Fruit fly (Drosophila melanogaster) whole organism, embryonic: ENCODE data around the gene CG33664.

Experiments used
- Ada2b ChIP-seq: fragments of 200-800 bp; sonication (Bioruptor generic); IDR thresholded peaks from 2 replicates; pipeline ENCODE4 v1.3.6; 2022; ENCODE audit warnings: missing biosample characterization, missing genetic modification characterization
- Aef1 ChIP-seq: fragments of 200-800 bp; sonication (Bioruptor generic); IDR thresholded peaks from 3 replicates; pipeline ENCODE4 v1.3.6; 2022; ENCODE audit warnings: missing biosample characterization, missing genetic modification characterization
- Atf-2 ChIP-seq: fragments of 200-800 bp; sonication (Bioruptor generic); optimal IDR thresholded peaks from 2 replicates; lab custom pipeline; 2016; ENCODE audit warnings: missing biosample characterization, missing genetic modification characterization
- B-H1 ChIP-seq: fragments of 200-800 bp; sonication (Bioruptor generic); IDR thresholded peaks from 3 replicates; pipeline ENCODE4 v1.3.6; 2022; ENCODE audit warnings: missing biosample characterization, missing genetic modification characterization
- CG10654 ChIP-seq: fragments of 200-800 bp; sonication (Bioruptor generic); optimal IDR thresholded peaks from 2 replicates; lab custom pipeline; 2016; ENCODE audit warnings: missing biosample characterization, missing genetic modification characterization
- CG14710 ChIP-seq: fragments of 200-800 bp; sonication (Bioruptor generic); optimal IDR thresholded peaks from 3 replicates; lab custom pipeline; 2019; ENCODE audit warnings: missing biosample characterization, mild to moderate bottlenecking, missing genetic modification characterization, moderate library complexity
- CG14965 ChIP-seq: fragments of 200-800 bp; sonication (Bioruptor generic); optimal IDR thresholded peaks from 2 replicates; lab custom pipeline; 2016; ENCODE audit warnings: missing biosample characterization, missing genetic modification characterization, borderline replicate concordance
- CG15269 ChIP-seq: fragments of 200-800 bp; sonication (Bioruptor generic); optimal IDR thresholded peaks from 2 replicates; lab custom pipeline; 2018; ENCODE audit warnings: missing biosample characterization, mild to moderate bottlenecking, missing genetic modification characterization, moderate library complexity
- CG16813 ChIP-seq: fragments of 200-800 bp; sonication (Bioruptor generic); IDR thresholded peaks from 3 replicates; pipeline ENCODE4 v1.3.6; 2022; ENCODE audit warnings: missing biosample characterization, missing genetic modification characterization; ENCODE audit not compliant: partially characterized antibody
- CG17802 ChIP-seq: fragments of 200-800 bp; sonication (Bioruptor generic); optimal IDR thresholded peaks from 2 replicates; lab custom pipeline; 2018; ENCODE audit warnings: missing biosample characterization, mild to moderate bottlenecking, missing genetic modification characterization, moderate library complexity
- CG2678 ChIP-seq: fragments of 200-800 bp; sonication (Bioruptor generic); optimal IDR thresholded peaks from 3 replicates; lab custom pipeline; 2019; ENCODE audit warnings: missing biosample characterization, mild to moderate bottlenecking, missing genetic modification characterization, moderate library complexity
- CG2889 ChIP-seq: fragments of 200-800 bp; sonication (Bioruptor generic); IDR thresholded peaks from 3 replicates; pipeline ENCODE4 v1.3.6; 2022; ENCODE audit warnings: missing biosample characterization, missing genetic modification characterization
- CG30403 ChIP-seq: fragments of 200-800 bp; sonication (Bioruptor generic); optimal IDR thresholded peaks from 3 replicates; lab custom pipeline; 2016; ENCODE audit warnings: missing biosample characterization, missing genetic modification characterization
- CG3065 ChIP-seq: fragments of 200-800 bp; sonication (Bioruptor generic); optimal IDR thresholded peaks from 2 replicates; lab custom pipeline; 2016; ENCODE audit warnings: missing biosample characterization, missing genetic modification characterization
- CG31388 ChIP-seq: fragments of 200-800 bp; sonication (Bioruptor generic); optimal IDR thresholded peaks from 2 replicates; lab custom pipeline; 2016; ENCODE audit warnings: missing biosample characterization, missing genetic modification characterization
- CG31441 ChIP-seq: fragments of 200-800 bp; sonication (Bioruptor generic); IDR thresholded peaks from 2 replicates; pipeline ENCODE4 v1.3.6; 2022; ENCODE audit warnings: missing biosample characterization, missing genetic modification characterization
- CG34224 ChIP-seq: fragments of 200-800 bp; sonication (Bioruptor generic); IDR thresholded peaks from 3 replicates; pipeline ENCODE4 v1.3.6; 2022; ENCODE audit warnings: missing biosample characterization, missing genetic modification characterization; ENCODE audit not compliant: partially characterized antibody
- CG7372 ChIP-seq: fragments of 200-800 bp; sonication (Bioruptor generic); IDR thresholded peaks from 2 replicates; pipeline ENCODE4 v1.3.6; 2022; ENCODE audit warnings: missing biosample characterization, missing genetic modification characterization
- CG8281 ChIP-seq: fragments of 200-800 bp; sonication (Bioruptor generic); optimal IDR thresholded peaks from 2 replicates; lab custom pipeline; 2018; ENCODE audit warnings: missing biosample characterization, mild to moderate bottlenecking, missing genetic modification characterization, moderate library complexity
- CG8359 ChIP-seq: fragments of 200-800 bp; sonication (Bioruptor generic); optimal IDR thresholded peaks from 2 replicates; lab custom pipeline; 2017; ENCODE audit warnings: missing biosample characterization, mild to moderate bottlenecking, missing genetic modification characterization, borderline replicate concordance
- CG8388 ChIP-seq: fragments of 200-800 bp; sonication (Bioruptor generic); optimal IDR thresholded peaks from 2 replicates; lab custom pipeline; 2019; ENCODE audit warnings: missing biosample characterization, mild to moderate bottlenecking, missing genetic modification characterization, moderate library complexity
- CG9727 ChIP-seq: fragments of 200-800 bp; sonication (Bioruptor generic); optimal IDR thresholded peaks from 3 replicates; lab custom pipeline; 2017; ENCODE audit warnings: missing biosample characterization, mild to moderate bottlenecking, missing genetic modification characterization
- CoRest ChIP-seq: fragments of 200-800 bp; sonication (Bioruptor generic); optimal IDR thresholded peaks from 3 replicates; lab custom pipeline; 2018; ENCODE audit warnings: missing biosample characterization, mild to moderate bottlenecking, missing genetic modification characterization, moderate library complexity
- D ChIP-seq, 2 experiments: fragments of 200-800 bp in 1 of 2; fragments of >200 bp in 1 of 2; sonication (Bioruptor generic) in 1 of 2; optimal IDR thresholded peaks; 2 replicates in 1 of 2; 3 replicates in 1 of 2; lab custom pipeline; 2017; ENCODE audit warnings: mild to moderate bottlenecking in 1 of 2, missing biosample characterization in 1 of 2, missing genetic modification characterization in 1 of 2, missing genetic modification reagents in 1 of 2
- Dfd ChIP-seq, 2 experiments: fragments of >200 bp; optimal IDR thresholded peaks; 2 replicates each; lab custom pipeline; 2017; ENCODE audit warnings: missing biosample characterization in 2 of 2, missing genetic modification characterization in 2 of 2
- GATAe ChIP-seq: fragments of 200-800 bp; sonication (Bioruptor generic); conservative IDR thresholded peaks from 2 replicates; pipeline ENCODE4 v1.3.6; 2022; ENCODE audit warnings: missing biosample characterization, missing genetic modification characterization
- HLHmδ ChIP-seq: fragments of 200-800 bp; sonication (Bioruptor generic); optimal IDR thresholded peaks from 2 replicates; lab custom pipeline; 2018; ENCODE audit warnings: missing biosample characterization, mild to moderate bottlenecking, missing genetic modification characterization, moderate library complexity
- Hand ChIP-seq: fragments of 200-800 bp; sonication (Bioruptor generic); optimal IDR thresholded peaks from 2 replicates; lab custom pipeline; 2017; ENCODE audit warnings: mild to moderate bottlenecking, missing biosample characterization, missing genetic modification reagents, missing genetic modification characterization
- Hey ChIP-seq: fragments of 200-800 bp; sonication (Bioruptor generic); optimal IDR thresholded peaks from 3 replicates; lab custom pipeline; 2018; ENCODE audit warnings: missing biosample characterization, mild to moderate bottlenecking, missing genetic modification characterization
- Hr51 ChIP-seq, 2 experiments: fragments of 200-800 bp; sonication (Bioruptor generic); optimal IDR thresholded peaks; 2 replicates in 1 of 2; 3 replicates in 1 of 2; lab custom pipeline; 2016 to 2018; ENCODE audit warnings: missing biosample characterization in 2 of 2, missing genetic modification characterization in 2 of 2, mild to moderate bottlenecking in 1 of 2, moderate library complexity in 1 of 2
- Hsf ChIP-seq: fragments of 200-800 bp; sonication (Bioruptor generic); optimal IDR thresholded peaks from 3 replicates; lab custom pipeline; 2016; ENCODE audit warnings: missing biosample characterization, missing genetic modification characterization
- Lpt ChIP-seq: fragments of >200 bp; optimal IDR thresholded peaks from 2 replicates; lab custom pipeline; 2018; ENCODE audit warnings: missing biosample characterization, missing genetic modification characterization
- Neu2 ChIP-seq: fragments of 200-800 bp; sonication (Bioruptor generic); optimal IDR thresholded peaks from 3 replicates; lab custom pipeline; 2016; ENCODE audit warnings: missing biosample characterization, missing genetic modification characterization, borderline replicate concordance
- Sox102F ChIP-seq: fragments of 200-800 bp; sonication (Bioruptor generic); optimal IDR thresholded peaks from 2 replicates; lab custom pipeline; 2018; ENCODE audit warnings: missing biosample characterization, mild to moderate bottlenecking, missing genetic modification characterization, moderate library complexity
- ash1 ChIP-seq: fragments of 200-800 bp; sonication (Bioruptor generic); optimal IDR thresholded peaks from 2 replicates; lab custom pipeline; 2018; ENCODE audit warnings: missing biosample characterization, mild to moderate bottlenecking, missing genetic modification characterization
- bowl ChIP-seq: fragments of 200-800 bp; sonication (Bioruptor generic); IDR thresholded peaks from 2 replicates; pipeline ENCODE4 v1.3.6; 2022; ENCODE audit warnings: missing biosample characterization, missing genetic modification characterization
- cato ChIP-seq: fragments of 200-800 bp; sonication (Bioruptor generic); optimal IDR thresholded peaks from 2 replicates; lab custom pipeline; 2016; ENCODE audit warnings: missing biosample characterization, missing genetic modification characterization, borderline replicate concordance
- corto ChIP-seq: fragments of 200-800 bp; sonication (Bioruptor generic); optimal IDR thresholded peaks from 2 replicates; lab custom pipeline; 2016; ENCODE audit warnings: missing biosample characterization, mild to moderate bottlenecking, missing genetic modification characterization, moderate library complexity
- dati ChIP-seq: fragments of 200-800 bp; sonication (Bioruptor generic); IDR thresholded peaks from 2 replicates; pipeline ENCODE4 v1.3.6; 2022; ENCODE audit warnings: missing biosample characterization, missing genetic modification characterization
- dm ChIP-seq: fragments of 200-800 bp; sonication (Bioruptor generic); optimal IDR thresholded peaks from 3 replicates; lab custom pipeline; 2016; ENCODE audit warnings: missing biosample characterization, missing genetic modification characterization
- dmrt11E ChIP-seq: fragments of 200-800 bp; sonication (Bioruptor generic); optimal IDR thresholded peaks from 3 replicates; lab custom pipeline; 2018; ENCODE audit warnings: missing biosample characterization, mild to moderate bottlenecking, missing genetic modification characterization, moderate library complexity
- en ChIP-seq: fragments of 200-800 bp; sonication (Bioruptor generic); optimal IDR thresholded peaks from 2 replicates; lab custom pipeline; 2016; ENCODE audit warnings: missing biosample characterization, missing genetic modification characterization
- gce ChIP-seq: fragments of 200-800 bp; sonication (Bioruptor generic); IDR thresholded peaks from 3 replicates; pipeline ENCODE4 v1.3.6; 2022; ENCODE audit warnings: missing biosample characterization, missing genetic modification characterization
- ken ChIP-seq: fragments of 200-800 bp; sonication (Bioruptor generic); IDR thresholded peaks from 3 replicates; pipeline ENCODE4 v1.3.6; 2022; ENCODE audit warnings: missing biosample characterization, missing genetic modification characterization
- mirr ChIP-seq: fragments of 200-800 bp; sonication (Bioruptor generic); optimal IDR thresholded peaks from 3 replicates; lab custom pipeline; 2018; ENCODE audit warnings: missing biosample characterization, mild to moderate bottlenecking, missing genetic modification characterization
- nerfin-1 ChIP-seq: fragments of 200-800 bp; sonication (Bioruptor generic); optimal IDR thresholded peaks from 3 replicates; lab custom pipeline; 2019; ENCODE audit warnings: missing biosample characterization, mild to moderate bottlenecking, missing genetic modification characterization, moderate library complexity
- pb ChIP-seq: fragments of 200-800 bp; sonication (Bioruptor generic); optimal IDR thresholded peaks from 3 replicates; lab custom pipeline; 2016; ENCODE audit warnings: missing biosample characterization, missing genetic modification characterization
- ro ChIP-seq: fragments of 200-800 bp; sonication (Bioruptor generic); IDR thresholded peaks from 2 replicates; pipeline ENCODE4 v1.3.6; 2022; ENCODE audit warnings: missing biosample characterization, missing genetic modification characterization
- so ChIP-seq: fragments of 200-800 bp; sonication (Bioruptor generic); IDR thresholded peaks from 3 replicates; pipeline ENCODE4 v1.3.6; 2022; ENCODE audit warnings: missing biosample characterization, missing genetic modification characterization
- stc ChIP-seq: fragments of 200-800 bp; sonication (Bioruptor generic); IDR thresholded peaks from 2 replicates; pipeline ENCODE4 v1.3.6; 2022; ENCODE audit warnings: missing biosample characterization, missing genetic modification characterization

The CG33664 gene

DNA sequence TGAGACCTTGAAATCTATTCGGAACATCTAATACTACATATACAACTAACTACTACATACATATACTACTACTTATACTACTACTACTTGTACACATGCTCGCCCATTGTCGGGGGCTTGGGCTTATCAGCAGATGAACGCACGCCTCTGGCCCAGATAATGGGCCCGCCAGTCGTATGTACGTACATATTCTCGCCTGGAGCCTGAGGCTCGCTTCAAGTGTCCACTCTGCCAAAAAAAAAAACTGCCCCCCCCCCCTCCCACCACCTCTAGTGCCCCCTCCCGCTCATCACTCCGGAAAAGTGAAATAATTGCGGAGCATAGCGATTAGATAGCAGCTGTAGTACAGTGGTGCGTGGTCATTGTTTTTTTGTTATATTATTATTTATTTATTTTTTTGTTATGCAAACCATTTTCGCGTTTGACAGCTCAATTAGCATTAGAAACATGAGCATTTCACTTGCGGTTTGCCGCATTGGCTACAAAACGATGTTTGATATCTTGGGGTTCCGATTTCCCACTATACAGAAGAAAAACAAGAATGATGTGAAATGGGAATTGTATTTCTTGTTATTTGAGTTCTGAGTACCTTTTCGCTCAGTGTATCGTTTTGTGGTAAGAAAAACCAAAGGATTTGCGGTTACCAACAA is 27.1 kb upstream of the CG33664 start (continued):
- TF ChIP-seq Hsf (no peak), CG2889 (no peak), dati (no peak), CG2678 (peak; percentile 44), dmrt11E (tag; lab: Kevin White, UChicago) (no peak), CG9727 (GFP tag; lab: Kevin White, UChicago) (no peak), B-H1 (GFP tag; lab: Robert Waterston, UW) (no peak), ro (GFP tag; lab: Robert Waterston, UW) (no peak), CG34224 (GFP tag; lab: Robert Waterston, UW) (no peak), dm (no peak), CG15269 (tag; lab: Kevin White, UChicago) (peak; percentile 44), Lpt (GFP tag; lab: Kevin White, UChicago) (no peak), D (optimal IDR thresholded peaks at IDR 0.05; lab: Kevin White, UChicago) (no peak), D (GFP tag; optimal IDR thresholded peaks at IDR 0.05; lab: Kevin White, UChicago) (no peak), bowl (GFP tag; lab: Robert Waterston, UW) (no peak), CG10654 (GFP tag; lab: Kevin White, UChicago) (no peak), Dfd (GFP tag; optimal IDR thresholded peaks at IDR 0.05; lab: Kevin White, UChicago) (no peak), Hr51 (GFP tag; optimal IDR thresholded peaks at IDR 0.05; lab: Kevin White, UChicago) (peak in 1 of 2 experiments; percentile 42), CG14965 (no peak), pb (no peak), mirr (GFP tag; lab: Kevin White, UChicago) (peak; percentile 95), ash1 (GFP tag; lab: Kevin White, UChicago) (no peak), CoRest (tag; lab: Kevin White, UChicago) (peak; percentile 28), Ada2b (GFP tag; lab: Robert Waterston, UW) (no peak), so (no peak), CG8388 (GFP tag; lab: Kevin White, UChicago) (no peak), CG31388 (GFP tag; lab: Kevin White, UChicago) (no peak), cato (GFP tag; lab: Kevin White, UChicago) (no peak), Neu2 (no peak), CG17802 (tag; lab: Kevin White, UChicago) (no peak), Sox102F (peak; percentile 13), nerfin-1 (tag; lab: Kevin White, UChicago) (no peak), stc (GFP tag; lab: Robert Waterston, UW) (no peak), ken (GFP tag; lab: Robert Waterston, UW) (no peak), CG8359 (GFP tag; lab: Kevin White, UChicago) (no peak), en (no peak), CG7372 (GFP tag; lab: Robert Waterston, UW) (no peak), Aef1 (GFP tag; lab: Robert Waterston, UW) (no peak), Hand (GFP tag; lab: Kevin White, UChicago) (no peak), CG31441 (GFP tag; lab: Robert Waterston, UW) (no peak), corto (no peak), CG16813 (no peak), gce (no peak), CG14710 (no peak), CG8281 (no peak), CG3065 (GFP tag; lab: Kevin White, UChicago) (no peak), HLHmδ (GFP tag; lab: Kevin White, UChicago) (no peak), GATAe (GFP tag; lab: Robert Waterston, UW) (peak; percentile 93), CG30403 (GFP tag; lab: Kevin White, UChicago) (peak; percentile 18), Hey (tag; lab: Kevin White, UChicago) (peak; percentile 75), Atf-2 (GFP tag; lab: Kevin White, UChicago) (no peak)
